Fruit fly (Drosophila melanogaster): ENCODE measurements around the gene CG13912.

CG13912 gene

DNA sequence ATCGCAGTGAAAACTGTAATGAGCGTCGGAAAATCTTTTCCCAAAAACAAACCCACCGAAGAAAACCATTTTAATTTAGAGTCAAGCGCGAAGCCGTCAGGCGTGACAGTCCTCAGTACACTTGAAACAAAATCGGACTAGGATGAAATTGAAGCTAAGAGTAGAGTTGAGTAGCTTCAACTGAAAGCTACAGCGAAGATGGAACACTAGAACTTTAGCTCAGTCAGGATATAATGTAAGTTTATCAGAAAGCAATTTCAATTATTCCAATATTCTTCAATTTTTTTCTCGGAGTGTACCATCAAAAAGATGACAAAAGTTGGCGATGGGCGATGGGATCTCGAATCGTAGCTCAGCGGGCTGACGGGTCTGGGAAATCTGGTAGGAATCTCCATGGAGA lies 27.1 kb downstream of the CG13912 start:
- TF ChIP-seq CG5204 (GFP tag; optimal IDR thresholded peaks at IDR 0.05) = no peak
- no peak for TF ChIP-seq kay (GFP tag; ENCODE audit: borderline replicate concordance)
- TF ChIP-seq toe (GFP tag; optimal IDR thresholded peaks at IDR 0.05) = no peak
- no peak for TF ChIP-seq CG7045 (GFP tag; optimal IDR thresholded peaks at IDR 0.05)
- no peak for TF ChIP-seq CG33017 (tag; optimal IDR thresholded peaks at IDR 0.05)
- no peak for TF ChIP-seq pad (GFP tag; optimal IDR thresholded peaks at IDR 0.05)
- no peak for TF ChIP-seq tj (GFP tag; optimal IDR thresholded peaks at IDR 0.05)
- TF ChIP-seq CG11617 (GFP tag; optimal IDR thresholded peaks at IDR 0.05) = no peak
- no peak for TF ChIP-seq Clk (GFP tag; optimal IDR thresholded peaks at IDR 0.05)
- no peak for TF ChIP-seq ovo (GFP tag; optimal IDR thresholded peaks at IDR 0.05)
- no peak for TF ChIP-seq CG14711 (tag; optimal IDR thresholded peaks at IDR 0.05)
- no peak for TF ChIP-seq CG7101 (tag; optimal IDR thresholded peaks at IDR 0.05)
- TF ChIP-seq Mnt (GFP tag; optimal IDR thresholded peaks at IDR 0.05) = no peak
- TF ChIP-seq CG12768 (GFP tag; optimal IDR thresholded peaks at IDR 0.05) = no peak
- no peak for TF ChIP-seq cic (GFP tag; optimal IDR thresholded peaks at IDR 0.05)
- no peak for TF ChIP-seq Hr96 (GFP tag; optimal IDR thresholded peaks at IDR 0.05)
- TF ChIP-seq Crg-1 (GFP tag; optimal IDR thresholded peaks at IDR 0.05) = no peak
- TF ChIP-seq cnc (optimal IDR thresholded peaks at IDR 0.05) = no peak
- TF ChIP-seq CG1620 (GFP tag; optimal IDR thresholded peaks at IDR 0.05) = no peak
- TF ChIP-seq bab1 (GFP tag; optimal IDR thresholded peaks at IDR 0.05) = no peak

DNA sequence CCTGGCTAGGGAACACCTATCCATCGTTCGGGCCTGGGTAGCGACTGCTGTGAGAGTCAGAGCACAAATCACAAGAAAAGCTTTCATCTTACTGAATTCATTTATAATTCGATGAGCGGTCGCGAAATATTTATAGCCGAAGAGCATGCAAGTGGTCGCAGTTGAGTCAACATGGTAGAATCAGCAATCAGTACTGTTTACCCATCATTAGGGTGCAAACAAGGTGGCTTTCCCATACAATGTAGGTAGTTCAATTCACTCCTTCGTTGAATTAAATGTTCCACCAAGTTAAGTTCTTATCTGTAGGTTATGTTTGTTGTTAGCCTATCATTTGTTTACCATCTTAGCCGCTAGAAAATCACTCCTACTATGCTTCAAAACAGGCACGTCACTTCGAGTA lies 29.2 kb downstream of the CG13912 start, which contains the start of gene LysP:
LysP (minus strand) TSS at position 101 of the 400 bp plus-strand sequence.
- TF ChIP-seq Clk (GFP tag; optimal IDR thresholded peaks at IDR 0.05) (no peak), Hr96 (GFP tag; optimal IDR thresholded peaks at IDR 0.05) (no peak), cnc (optimal IDR thresholded peaks at IDR 0.05) (no peak), CG14711 (tag; optimal IDR thresholded peaks at IDR 0.05) (no peak), CG7101 (tag; optimal IDR thresholded peaks at IDR 0.05) (no peak), CG5204 (GFP tag; optimal IDR thresholded peaks at IDR 0.05) (no peak), CG7045 (GFP tag; optimal IDR thresholded peaks at IDR 0.05) (no peak), ovo (GFP tag; optimal IDR thresholded peaks at IDR 0.05) (no peak), toe (GFP tag; optimal IDR thresholded peaks at IDR 0.05) (no peak), Crg-1 (GFP tag; optimal IDR thresholded peaks at IDR 0.05) (no peak), tj (GFP tag; optimal IDR thresholded peaks at IDR 0.05) (no peak), Mnt (GFP tag; optimal IDR thresholded peaks at IDR 0.05) (no peak), CG1620 (GFP tag; optimal IDR thresholded peaks at IDR 0.05) (no peak), bab1 (GFP tag; optimal IDR thresholded peaks at IDR 0.05) (no peak), CG33017 (tag; optimal IDR thresholded peaks at IDR 0.05) (no peak), CG12768 (GFP tag; optimal IDR thresholded peaks at IDR 0.05) (no peak), kay (GFP tag; ENCODE audit: borderline replicate concordance) (no peak), pad (GFP tag; optimal IDR thresholded peaks at IDR 0.05) (no peak), cic (GFP tag; optimal IDR thresholded peaks at IDR 0.05) (no peak), CG11617 (GFP tag; optimal IDR thresholded peaks at IDR 0.05) (no peak)

DNA sequence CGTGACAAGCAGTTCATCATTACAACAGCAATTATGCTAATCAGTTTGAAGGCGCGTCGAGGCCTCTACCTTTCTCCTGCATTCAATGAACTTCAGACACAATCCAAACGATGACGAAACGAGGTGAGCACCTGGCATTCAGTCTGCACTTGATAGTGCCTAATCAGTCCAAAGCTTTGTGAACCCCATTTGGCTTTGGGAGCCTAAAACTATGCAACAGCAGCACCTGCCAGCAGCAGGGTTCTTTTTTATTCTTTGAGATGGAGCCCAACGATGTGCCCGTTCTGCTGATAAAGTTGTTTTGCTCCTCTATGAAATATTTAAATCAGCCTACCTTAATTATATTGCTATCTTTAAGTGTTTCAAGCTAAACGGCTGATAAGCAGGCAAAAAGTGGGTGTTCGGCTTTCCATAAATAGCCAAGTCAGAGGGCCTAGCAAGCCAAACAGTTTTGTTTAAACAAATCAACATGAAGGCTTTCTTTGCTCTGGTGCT lies 38.0 kb downstream of the CG13912 start, which contains the start of gene LysS:
LysS (plus strand) TSS at position 445 of the 495 bp plus-strand sequence.
- TF ChIP-seq Mnt (GFP tag; optimal IDR thresholded peaks at IDR 0.05) (no peak), CG7101 (tag; optimal IDR thresholded peaks at IDR 0.05) (no peak), cic (GFP tag; optimal IDR thresholded peaks at IDR 0.05) (no peak), CG12768 (GFP tag; optimal IDR thresholded peaks at IDR 0.05) (no peak), Clk (GFP tag; optimal IDR thresholded peaks at IDR 0.05) (no peak)

DNA sequence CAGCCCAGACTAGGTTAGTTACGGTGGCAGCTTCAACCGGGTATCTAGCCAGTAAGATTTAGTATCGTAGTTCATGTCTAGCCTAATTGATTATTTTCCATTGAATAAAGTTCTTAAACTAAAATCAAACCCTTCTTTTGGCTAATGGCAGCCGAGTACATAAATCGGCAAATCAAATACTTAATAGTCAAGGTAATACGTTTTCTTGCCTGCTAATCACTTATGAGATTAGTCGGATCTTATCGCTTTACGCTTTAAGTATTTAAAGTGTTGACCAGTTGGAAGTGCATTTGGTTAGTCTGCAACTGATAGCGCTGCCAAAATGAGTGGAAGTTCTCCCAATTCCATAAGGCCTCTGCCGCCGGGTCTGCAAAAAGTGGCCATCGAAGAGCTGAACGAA lies 43.2 kb downstream of the CG13912 start, which contains the start of gene CG33965:
CG33965 (plus strand) TSS at position 301 of the 400 bp plus-strand sequence.
- TF ChIP-seq Mnt (GFP tag; optimal IDR thresholded peaks at IDR 0.05) (no peak), CG7101 (tag; optimal IDR thresholded peaks at IDR 0.05) (no peak), CG14711 (tag; optimal IDR thresholded peaks at IDR 0.05) (no peak), bab1 (GFP tag; optimal IDR thresholded peaks at IDR 0.05) (no peak), Hr96 (GFP tag; optimal IDR thresholded peaks at IDR 0.05) (no peak), Crg-1 (GFP tag; optimal IDR thresholded peaks at IDR 0.05) (no peak), ovo (GFP tag; optimal IDR thresholded peaks at IDR 0.05) (no peak), CG5204 (GFP tag; optimal IDR thresholded peaks at IDR 0.05) (no peak), toe (GFP tag; optimal IDR thresholded peaks at IDR 0.05) (no peak), CG7045 (GFP tag; optimal IDR thresholded peaks at IDR 0.05) (no peak), CG11617 (GFP tag; optimal IDR thresholded peaks at IDR 0.05) (no peak), CG1620 (GFP tag; optimal IDR thresholded peaks at IDR 0.05) (no peak), kay (GFP tag; ENCODE audit: borderline replicate concordance) (no peak), Clk (GFP tag; optimal IDR thresholded peaks at IDR 0.05) (no peak), tj (GFP tag; optimal IDR thresholded peaks at IDR 0.05) (no peak)

DNA sequence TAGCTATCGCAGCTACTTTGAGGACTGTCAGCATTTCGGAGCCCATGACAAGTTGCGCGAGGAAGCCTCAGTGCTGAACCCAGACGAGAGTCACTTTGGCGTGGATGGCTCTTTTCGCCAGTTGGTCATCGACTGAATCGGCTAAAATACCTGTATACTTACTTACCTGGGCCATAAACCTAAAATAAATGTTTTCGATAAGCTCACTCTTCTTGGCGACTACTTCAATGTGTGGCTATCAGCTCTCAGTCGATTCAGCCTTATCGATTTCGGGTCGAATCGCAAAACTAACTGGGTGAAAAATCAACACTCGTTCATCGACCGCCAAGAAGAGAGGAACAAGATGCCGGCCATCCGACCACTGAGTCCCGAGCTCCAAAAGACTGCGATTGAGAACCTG lies 44.4 kb downstream of the CG13912 start, which contains the start of gene CG33966:
CG33966 (plus strand) TSS at position 301 of the 400 bp plus-strand sequence.
- TF ChIP-seq cnc (optimal IDR thresholded peaks at IDR 0.05) = no peak
- no peak for TF ChIP-seq CG7045 (GFP tag; optimal IDR thresholded peaks at IDR 0.05)
- no peak for TF ChIP-seq kay (GFP tag; ENCODE audit: borderline replicate concordance)
- TF ChIP-seq CG5204 (GFP tag; optimal IDR thresholded peaks at IDR 0.05) = no peak

DNA sequence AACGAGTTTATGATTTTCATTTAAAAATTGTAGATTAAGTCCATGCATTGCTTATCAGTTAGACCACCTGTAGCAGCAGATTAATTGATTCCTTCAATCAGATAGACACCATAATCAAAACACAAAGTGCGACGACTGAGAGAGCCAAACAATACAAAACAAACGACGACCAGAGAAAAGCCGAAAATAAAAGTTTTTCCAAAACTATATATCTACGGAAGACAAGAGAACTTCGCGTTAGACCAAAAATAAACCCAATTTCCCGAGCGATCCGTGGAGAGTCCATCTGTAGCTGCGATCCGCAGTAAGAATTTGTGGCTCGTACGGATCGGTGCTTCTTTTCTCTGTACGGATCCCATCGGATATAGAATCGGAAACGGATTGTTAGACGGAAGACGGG lies 46.0 kb downstream of the CG13912 start, which contains the start of gene galene:
galene (plus strand) TSS at position 301 of the 400 bp plus-strand sequence.
- no peak for TF ChIP-seq kay (GFP tag; ENCODE audit: borderline replicate concordance)
- no peak for TF ChIP-seq tj (GFP tag; optimal IDR thresholded peaks at IDR 0.05)
- TF ChIP-seq CG7101 (tag; optimal IDR thresholded peaks at IDR 0.05) = no peak
- no peak for TF ChIP-seq CG14711 (tag; optimal IDR thresholded peaks at IDR 0.05)
- no peak for TF ChIP-seq Crg-1 (GFP tag; optimal IDR thresholded peaks at IDR 0.05)
- no peak for TF ChIP-seq CG7045 (GFP tag; optimal IDR thresholded peaks at IDR 0.05)
- TF ChIP-seq ovo (GFP tag; optimal IDR thresholded peaks at IDR 0.05) = no peak
